Fruit fly (Drosophila melanogaster) whole organism, embryonic: ENCODE data around the gene CG42268.

ENCODE experiments used
- Blimp-1 ChIP-seq: fragments of 200-800 bp; sonication (Bioruptor generic); optimal IDR thresholded peaks from 3 replicates; lab custom pipeline; 2018; ENCODE audit warnings: missing biosample characterization, missing genetic modification characterization, mild to moderate bottlenecking, moderate library complexity, missing genetic modification reagents
- CG10147 ChIP-seq: fragments of 200-800 bp; sonication (Bioruptor generic); optimal IDR thresholded peaks from 2 replicates; lab custom pipeline; 2019; ENCODE audit warnings: missing biosample characterization, mild to moderate bottlenecking, missing genetic modification characterization, moderate library complexity
- CG10321 ChIP-seq: fragments of 200-800 bp; sonication (Bioruptor generic); IDR thresholded peaks from 2 replicates; pipeline ENCODE4 v1.3.6; 2022; ENCODE audit warnings: missing biosample characterization, missing genetic modification characterization
- CG13296 ChIP-seq: fragments of 200-800 bp; sonication (Bioruptor generic); optimal IDR thresholded peaks from 3 replicates; lab custom pipeline; 2018; ENCODE audit warnings: missing biosample characterization, mild to moderate bottlenecking, missing genetic modification characterization
- CG14014 ChIP-seq: fragments of 200-800 bp; sonication (Bioruptor generic); IDR thresholded peaks from 2 replicates; pipeline ENCODE4 v1.3.6; 2022; ENCODE audit warnings: missing biosample characterization, missing genetic modification characterization
- CG14860 ChIP-seq: fragments of 200-800 bp; sonication (Bioruptor generic); IDR thresholded peaks from 3 replicates; pipeline ENCODE4 v1.3.6; 2022; ENCODE audit warnings: missing biosample characterization, missing genetic modification characterization; ENCODE audit not compliant: partially characterized antibody
- CG2202 ChIP-seq: fragments of 200-800 bp; sonication (Bioruptor generic); optimal IDR thresholded peaks from 2 replicates; lab custom pipeline; 2018; ENCODE audit warnings: missing biosample characterization, mild to moderate bottlenecking, missing genetic modification characterization
- CG3726 ChIP-seq: fragments of 200-800 bp; sonication (Bioruptor generic); IDR thresholded peaks from 3 replicates; pipeline ENCODE4, ENCODE4 v1.3.6; 2022; ENCODE audit warnings: missing biosample characterization, missing genetic modification characterization
- CG4404 ChIP-seq: fragments of 200-800 bp; sonication (Bioruptor generic); IDR thresholded peaks from 2 replicates; pipeline ENCODE4 v1.3.6; 2022; ENCODE audit warnings: missing biosample characterization, missing genetic modification characterization
- CG4730 ChIP-seq: fragments of 200-800 bp; sonication (Bioruptor generic); IDR thresholded peaks from 2 replicates; pipeline ENCODE4 v1.3.6; 2022; ENCODE audit warnings: missing biosample characterization, missing genetic modification characterization
- CG8478 ChIP-seq: fragments of >200 bp; optimal IDR thresholded peaks from 2 replicates; lab custom pipeline; 2018
- CG9797 ChIP-seq: fragments of 200-800 bp; sonication (Bioruptor generic); optimal IDR thresholded peaks from 3 replicates; lab custom pipeline; 2018; ENCODE audit warnings: missing biosample characterization, mild to moderate bottlenecking, missing genetic modification characterization
- Dbx ChIP-seq: fragments of 200-800 bp; sonication (Bioruptor generic); IDR thresholded peaks from 3 replicates; pipeline ENCODE4 v1.3.6; 2022; ENCODE audit warnings: missing biosample characterization, missing genetic modification characterization
- Dref ChIP-seq: fragments of 200-800 bp; sonication (Bioruptor generic); IDR thresholded peaks from 2 replicates; pipeline ENCODE4 v1.3.6; 2022; ENCODE audit warnings: missing biosample characterization, missing genetic modification characterization
- GATAe ChIP-seq: fragments of 200-800 bp; sonication (Bioruptor generic); conservative IDR thresholded peaks from 2 replicates; pipeline ENCODE4 v1.3.6; 2022; ENCODE audit warnings: missing biosample characterization, missing genetic modification characterization
- H15 ChIP-seq: fragments of 200-800 bp; sonication (Bioruptor generic); IDR thresholded peaks from 3 replicates; pipeline ENCODE4 v1.3.6; 2022; ENCODE audit warnings: missing biosample characterization, missing genetic modification characterization
- HLHmδ ChIP-seq: fragments of 200-800 bp; sonication (Bioruptor generic); optimal IDR thresholded peaks from 2 replicates; lab custom pipeline; 2018; ENCODE audit warnings: missing biosample characterization, mild to moderate bottlenecking, missing genetic modification characterization, moderate library complexity
- Hr3 ChIP-seq: fragments of 200-800 bp; sonication (Bioruptor generic); optimal IDR thresholded peaks from 3 replicates; lab custom pipeline; 2016; ENCODE audit warnings: missing biosample characterization, missing genetic modification characterization
- Hr78 ChIP-seq, 2 experiments: fragments of 200-800 bp in 1 of 2; fragments of >200 bp in 1 of 2; sonication (Bioruptor generic) in 1 of 2; optimal IDR thresholded peaks; 2 replicates each; lab custom pipeline; 2017 to 2019; ENCODE audit warnings: missing biosample characterization in 2 of 2, missing genetic modification characterization in 2 of 2, mild to moderate bottlenecking in 1 of 2, moderate library complexity in 1 of 2
- Kr ChIP-seq: fragments of 200-800 bp; sonication (Bioruptor generic); optimal IDR thresholded peaks from 2 replicates; lab custom pipeline; 2017; ENCODE audit warnings: missing biosample characterization, mild to moderate bottlenecking, missing genetic modification characterization
- MTF-1 ChIP-seq: fragments of 200-800 bp; sonication (Bioruptor generic); optimal IDR thresholded peaks from 2 replicates; lab custom pipeline; 2018; ENCODE audit warnings: missing biosample characterization, mild to moderate bottlenecking, missing genetic modification characterization, borderline replicate concordance
- Med ChIP-seq: fragments of 200-800 bp; sonication (Bioruptor generic); peaks from one replicate; lab custom pipeline; 2016; ENCODE audit warnings: missing biosample characterization, missing genetic modification characterization, mild to moderate bottlenecking, inconsistent platforms, moderate library complexity
- Sox102F ChIP-seq: fragments of 200-800 bp; sonication (Bioruptor generic); optimal IDR thresholded peaks from 2 replicates; lab custom pipeline; 2018; ENCODE audit warnings: missing biosample characterization, mild to moderate bottlenecking, missing genetic modification characterization, moderate library complexity
- Vsx1 ChIP-seq: fragments of 200-800 bp; sonication (Bioruptor generic); optimal IDR thresholded peaks from 2 replicates; lab custom pipeline; 2017; ENCODE audit warnings: missing biosample characterization, mild to moderate bottlenecking, missing genetic modification characterization, missing genetic modification reagents
- Xrp1 ChIP-seq: fragments of 200-800 bp; sonication (Bioruptor generic); IDR thresholded peaks from 2 replicates; pipeline ENCODE4 v1.3.6; 2022; ENCODE audit warnings: missing biosample characterization, missing genetic modification characterization
- ap ChIP-seq: fragments of 200-800 bp; sonication (Bioruptor generic); IDR thresholded peaks from 2 replicates; pipeline ENCODE4 v1.3.6; 2022; ENCODE audit warnings: missing biosample characterization, missing genetic modification characterization
- bab2 ChIP-seq: fragments of 200-800 bp; sonication (Bioruptor generic); optimal IDR thresholded peaks from 2 replicates; lab custom pipeline; 2016; ENCODE audit warnings: missing biosample characterization, missing genetic modification characterization
- chinmo ChIP-seq: fragments of 200-800 bp; sonication (Bioruptor generic); IDR thresholded peaks from 4 replicates; pipeline ENCODE4 v1.3.6; 2022; ENCODE audit warnings: missing biosample characterization, missing genetic modification characterization; ENCODE audit not compliant: partially characterized antibody
- crol ChIP-seq: fragments of 200-800 bp; sonication (Bioruptor generic); IDR thresholded peaks from 2 replicates; pipeline ENCODE4 v1.3.6; 2022; ENCODE audit warnings: missing biosample characterization, missing genetic modification characterization
- crp ChIP-seq, 2 experiments: fragments of 200-800 bp; sonication (Bioruptor generic); optimal IDR thresholded peaks; 2 replicates in 1 of 2; 3 replicates in 1 of 2; lab custom pipeline; 2017; ENCODE audit warnings: missing biosample characterization in 2 of 2, missing genetic modification characterization in 2 of 2, mild to moderate bottlenecking in 1 of 2, moderate library complexity in 1 of 2
- dm ChIP-seq: fragments of 200-800 bp; sonication (Bioruptor generic); optimal IDR thresholded peaks from 3 replicates; lab custom pipeline; 2016; ENCODE audit warnings: missing biosample characterization, missing genetic modification characterization
- gem ChIP-seq: fragments of 200-800 bp; sonication (Bioruptor generic); optimal IDR thresholded peaks from 2 replicates; lab custom pipeline; 2019; ENCODE audit warnings: missing biosample characterization, mild to moderate bottlenecking, missing genetic modification characterization, moderate library complexity
- grn ChIP-seq: fragments of 200-800 bp; sonication (Bioruptor generic); optimal IDR thresholded peaks from 3 replicates; lab custom pipeline; 2017; ENCODE audit warnings: missing biosample characterization, missing genetic modification characterization
- gro ChIP-seq: fragments of 200-800 bp; sonication (Bioruptor generic); optimal IDR thresholded peaks from 2 replicates; lab custom pipeline; 2016; ENCODE audit warnings: missing biosample characterization, missing genetic modification characterization
- gsb ChIP-seq: fragments of 200-800 bp; sonication (Bioruptor generic); IDR thresholded peaks from 2 replicates; pipeline ENCODE4 v1.3.6; 2022; ENCODE audit warnings: missing biosample characterization, missing genetic modification characterization
- her ChIP-seq: fragments of 200-800 bp; sonication (Bioruptor generic); optimal IDR thresholded peaks from 2 replicates; lab custom pipeline; 2016; ENCODE audit warnings: missing biosample characterization, missing genetic modification characterization
- lbe ChIP-seq: fragments of 200-800 bp; sonication (Bioruptor generic); optimal IDR thresholded peaks from 2 replicates; lab custom pipeline; 2016; ENCODE audit warnings: missing biosample characterization, mild to moderate bottlenecking, missing genetic modification characterization
- nau ChIP-seq: fragments of 200-800 bp; sonication (Bioruptor generic); optimal IDR thresholded peaks from 3 replicates; lab custom pipeline; 2017; ENCODE audit warnings: missing biosample characterization, mild to moderate bottlenecking, missing genetic modification characterization, missing genetic modification reagents
- nom ChIP-seq: fragments of 200-800 bp; sonication (Bioruptor generic); optimal IDR thresholded peaks from 2 replicates; lab custom pipeline; 2017; ENCODE audit warnings: missing biosample characterization, missing genetic modification characterization, mild to moderate bottlenecking, moderate library complexity, missing genetic modification reagents
- otp ChIP-seq: fragments of 200-800 bp; sonication (Bioruptor generic); IDR thresholded peaks from 3 replicates; pipeline ENCODE4, ENCODE4 v1.3.6; 2022; ENCODE audit warnings: missing biosample characterization, missing genetic modification characterization
- salm ChIP-seq: fragments of 200-800 bp; sonication (Bioruptor generic); optimal IDR thresholded peaks from 2 replicates; lab custom pipeline; 2018; ENCODE audit warnings: missing biosample characterization, mild to moderate bottlenecking, missing genetic modification characterization
- scrt ChIP-seq: fragments of 200-800 bp; sonication (Bioruptor generic); optimal IDR thresholded peaks from 2 replicates; lab custom pipeline; 2018; ENCODE audit warnings: missing biosample characterization, mild to moderate bottlenecking, missing genetic modification characterization, moderate library complexity
- sens-2 ChIP-seq: fragments of 200-800 bp; sonication (Bioruptor generic); IDR thresholded peaks from 2 replicates; pipeline ENCODE4 v1.3.6; 2022; ENCODE audit warnings: missing biosample characterization, missing genetic modification characterization
- slbo ChIP-seq: fragments of 200-800 bp; sonication (Bioruptor generic); IDR thresholded peaks from 2 replicates; pipeline ENCODE4 v1.3.6; 2022; ENCODE audit warnings: missing biosample characterization, missing genetic modification characterization
- slp2 ChIP-seq: fragments of 200-800 bp; sonication (Bioruptor generic); optimal IDR thresholded peaks from 2 replicates; lab custom pipeline; 2016; ENCODE audit warnings: missing biosample characterization, missing genetic modification characterization
- sna ChIP-seq: fragments of 200-800 bp; sonication (Bioruptor generic); IDR thresholded peaks from 2 replicates; pipeline ENCODE4 v1.3.6; 2022; ENCODE audit warnings: missing biosample characterization, missing genetic modification characterization; ENCODE audit not compliant: partially characterized antibody
- sqz ChIP-seq: fragments of 200-800 bp; sonication (Bioruptor generic); optimal IDR thresholded peaks from 3 replicates; lab custom pipeline; 2018; ENCODE audit warnings: missing biosample characterization, mild to moderate bottlenecking, missing genetic modification characterization
- tll ChIP-seq, 2 experiments: fragments of 200-800 bp in 1 of 2; fragments of >200 bp in 1 of 2; sonication (Bioruptor generic) in 1 of 2; optimal IDR thresholded peaks; 2 replicates each; lab custom pipeline; 2017 to 2019; ENCODE audit warnings: missing biosample characterization in 2 of 2, missing genetic modification characterization in 2 of 2, mild to moderate bottlenecking in 1 of 2, moderate library complexity in 1 of 2
- vvl ChIP-seq: fragments of 200-800 bp; sonication (Bioruptor generic); IDR thresholded peaks from 2 replicates; pipeline ENCODE4 v1.3.6; 2022; ENCODE audit warnings: missing biosample characterization, missing genetic modification characterization

Gene CG42268

dm6 chr3L:9739629-9740028, 20.6 kb downstream of the CG42268 start (continued):
- no peak for TF ChIP-seq slp2 (GFP tag; lab: Kevin White, UChicago)
- TF ChIP-seq, all 482 proteins: peak for 42

DNA sequence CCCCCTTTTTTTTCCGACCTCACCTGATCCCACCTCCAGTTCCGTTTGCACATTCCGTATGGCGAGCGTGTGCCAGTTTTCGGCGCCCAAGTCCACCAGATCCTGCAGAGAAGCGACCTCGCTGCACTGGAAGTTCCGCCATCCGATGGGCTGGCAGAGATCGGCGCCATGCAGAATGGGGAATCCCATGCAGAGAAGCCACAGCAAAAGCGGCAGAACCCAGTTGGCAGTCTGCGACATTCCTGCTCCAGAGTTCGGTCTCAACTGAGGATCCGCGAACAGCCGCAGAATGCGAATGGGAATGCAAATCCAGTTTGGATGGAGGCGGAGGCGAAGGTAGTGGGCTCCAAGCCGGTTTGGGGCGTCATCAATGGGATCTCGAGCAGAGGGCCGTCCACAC, 26.6 kb downstream of the CG42268 start, which contains the start of gene CG6749:
TSS of gene CG6749 (minus strand) at position 245 of the 400 bp plus-strand sequence.
- TF ChIP-seq CG2202 (tag; lab: Kevin White, UChicago) (no peak), CG4730 (GFP tag; lab: Robert Waterston, UW) (no peak), sna (GFP tag; lab: Robert Waterston, UW) (no peak), Dref (GFP tag; lab: Robert Waterston, UW) (peak; percentile 29; the same call in 1 of the 2 replicates), CG8478 (lab: Kevin White, UChicago) (peak; percentile 14), CG13296 (GFP tag; lab: Kevin White, UChicago) (no peak), bab2 (GFP tag; lab: Kevin White, UChicago) (no peak), gsb (GFP tag; lab: Robert Waterston, UW) (no peak), salm (tag; lab: Kevin White, UChicago) (no peak), sens-2 (GFP tag; lab: Robert Waterston, UW) (no peak), Med (GFP tag; lab: Kevin White, UChicago) (peak; percentile 7), gro (GFP tag; lab: Kevin White, UChicago) (no peak), Kr (GFP tag; lab: Kevin White, UChicago) (no peak), Hr78 (GFP tag; optimal IDR thresholded peaks at IDR 0.05; lab: Kevin White, UChicago) (no peak), nom (GFP tag; lab: Kevin White, UChicago) (peak; percentile 35), Vsx1 (no peak), otp (GFP tag; lab: Robert Waterston, UW) (no peak), Hr3 (GFP tag; lab: Kevin White, UChicago) (no peak), scrt (GFP tag; lab: Kevin White, UChicago) (no peak), chinmo (GFP tag; lab: Robert Waterston, UW) (0 out of 4 replicates have a peak, but pooled peaks have one; percentile 20), Blimp-1 (no peak), crol (no peak), crp (GFP tag; optimal IDR thresholded peaks at IDR 0.05; lab: Kevin White, UChicago) (no peak), ap (no peak), CG9797 (GFP tag; lab: Kevin White, UChicago) (no peak), CG3726 (GFP tag; lab: Robert Waterston, UW) (peak; percentile 51; the same call in 1 of the 3 replicates), gem (no peak), her (no peak), Dbx (0 out of 3 replicates have a peak, but pooled peaks have one; percentile 38), nau (GFP tag; lab: Kevin White, UChicago) (no peak), MTF-1 (GFP tag; lab: Kevin White, UChicago) (no peak), H15 (GFP tag; lab: Robert Waterston, UW) (no peak), GATAe (GFP tag; lab: Robert Waterston, UW) (no peak), Xrp1 (GFP tag; lab: Robert Waterston, UW) (no peak), CG10321 (GFP tag; lab: Robert Waterston, UW) (no peak), lbe (GFP tag; lab: Kevin White, UChicago) (no peak), vvl (GFP tag; lab: Robert Waterston, UW) (no peak), sqz (GFP tag; lab: Kevin White, UChicago) (no peak), HLHmδ (no peak), tll (GFP tag; optimal IDR thresholded peaks at IDR 0.05; lab: Kevin White, UChicago) (no peak), Sox102F (no peak), CG4404 (GFP tag; lab: Robert Waterston, UW) (0 out of 2 replicates have a peak, but pooled peaks have one; percentile 16), CG14860 (GFP tag; lab: Robert Waterston, UW) (no peak), CG14014 (GFP tag; lab: Robert Waterston, UW) (0 out of 2 replicates have a peak, but pooled peaks have one; percentile 10), grn (GFP tag; lab: Kevin White, UChicago) (no peak), slbo (GFP tag; lab: Robert Waterston, UW) (no peak), CG10147 (GFP tag; lab: Kevin White, UChicago) (no peak), dm (GFP tag; lab: Kevin White, UChicago) (no peak)
